Fruit fly (Drosophila melanogaster) whole organism, wandering third instar larva: ENCODE measurements around the gene CG6689.

Experiments used
- Abd-B ChIP-seq: fragments of >200 bp; optimal IDR thresholded peaks from 2 replicates; lab custom pipeline; 2017; ENCODE audit warnings: missing biosample characterization, missing genetic modification characterization
- CG32264 ChIP-seq: fragments of 200-800 bp; sonication (Bioruptor generic); optimal IDR thresholded peaks from 2 replicates; lab custom pipeline; 2016; ENCODE audit warnings: missing biosample characterization, missing genetic modification characterization
- CG9705 ChIP-seq: fragments of 200-800 bp; sonication (Bioruptor generic); optimal IDR thresholded peaks from 2 replicates; lab custom pipeline; 2018; ENCODE audit warnings: missing biosample characterization, mild to moderate bottlenecking, missing genetic modification characterization
- CrebA ChIP-seq: fragments of 200-800 bp; sonication (Bioruptor generic); optimal IDR thresholded peaks from 2 replicates; lab custom pipeline; 2016; ENCODE audit warnings: missing biosample characterization, mild to moderate bottlenecking, missing genetic modification characterization, borderline replicate concordance
- Dfd ChIP-seq: fragments of >200 bp; optimal IDR thresholded peaks from 2 replicates; lab custom pipeline; 2017; ENCODE audit warnings: missing biosample characterization, missing genetic modification characterization
- Dif ChIP-seq: fragments of 200-275, 200-300 bp; sonication (Bioruptor generic); optimal IDR thresholded peaks from 2 replicates; lab custom pipeline; 2018; ENCODE audit warnings: missing biosample characterization, missing genetic modification characterization; ENCODE audit not compliant: partially characterized antibody
- GATAd ChIP-seq: sonication (Bioruptor generic); optimal IDR thresholded peaks from 2 replicates; lab custom pipeline; 2016; ENCODE audit warnings: missing biosample characterization, missing genetic modification characterization
- HLH106 ChIP-seq: fragments of 200-800 bp; optimal IDR thresholded peaks from 3 replicates; lab custom pipeline; 2019; ENCODE audit warnings: missing biosample characterization, mild to moderate bottlenecking, missing genetic modification characterization, moderate library complexity
- Hnf4 ChIP-seq: fragments of 200-800 bp; sonication (Bioruptor generic); optimal IDR thresholded peaks from 2 replicates; lab custom pipeline; 2016; ENCODE audit warnings: missing biosample characterization, mild to moderate bottlenecking, missing genetic modification characterization
- Hr78 ChIP-seq: fragments of >200 bp; optimal IDR thresholded peaks from 2 replicates; lab custom pipeline; 2017; ENCODE audit warnings: missing biosample characterization, missing genetic modification characterization
- Hr83 ChIP-seq: fragments of 200-300 bp; sonication (Bioruptor generic); optimal IDR thresholded peaks from 2 replicates; lab custom pipeline; 2016; ENCODE audit warnings: missing biosample characterization, mild to moderate bottlenecking, missing genetic modification characterization, moderate library complexity; ENCODE audit not compliant: poor library complexity, severe bottlenecking
- Jra ChIP-seq: sonication (Bioruptor generic); optimal IDR thresholded peaks from 2 replicates; lab custom pipeline; 2016; ENCODE audit warnings: missing biosample characterization, missing genetic modification characterization
- Mio ChIP-seq: sonication (Bioruptor generic); optimal IDR thresholded peaks from 2 replicates; lab custom pipeline; 2016; ENCODE audit warnings: missing biosample characterization, missing genetic modification characterization
- Myc ChIP-seq: fragments of >200 bp; optimal IDR thresholded peaks from 2 replicates; lab custom pipeline; 2017
- N ChIP-seq: fragments of >200 bp; optimal IDR thresholded peaks from 2 replicates; lab custom pipeline; 2018; ENCODE audit warnings: missing biosample characterization, missing external identifiers, missing genetic modification characterization
- OdsH ChIP-seq: fragments of 200-800 bp; sonication (Bioruptor generic); optimal IDR thresholded peaks from 2 replicates; lab custom pipeline; 2016; ENCODE audit warnings: missing biosample characterization, mild to moderate bottlenecking, missing genetic modification characterization
- Rel ChIP-seq, 2 experiments: fragments of 200-800 bp; sonication (Bioruptor generic) in 1 of 2; optimal IDR thresholded peaks; 2 replicates in 1 of 2; 3 replicates in 1 of 2; lab custom pipeline; 2016 to 2019; ENCODE audit warnings: mild to moderate bottlenecking in 2 of 2, missing biosample characterization in 2 of 2, missing genetic modification characterization in 2 of 2, moderate library complexity in 1 of 2
- Sp1 ChIP-seq: fragments of 200-800 bp; sonication (Bioruptor generic); optimal IDR thresholded peaks from 3 replicates; lab custom pipeline; 2019; ENCODE audit warnings: missing biosample characterization, mild to moderate bottlenecking, missing genetic modification characterization, moderate library complexity
- Vsx2 ChIP-seq: fragments of 200-300, 225-300 bp; sonication (Bioruptor generic); optimal IDR thresholded peaks from 2 replicates; lab custom pipeline; 2018; ENCODE audit warnings: missing biosample characterization, missing genetic modification characterization; ENCODE audit not compliant: partially characterized antibody
- br ChIP-seq: fragments of 200-800 bp; sonication (Bioruptor generic); optimal IDR thresholded peaks from 2 replicates; lab custom pipeline; 2016; ENCODE audit warnings: missing biosample characterization, missing genetic modification characterization
- brk ChIP-seq: fragments of 200-800 bp; sonication (Bioruptor generic); optimal IDR thresholded peaks from 2 replicates; lab custom pipeline; 2016; ENCODE audit warnings: missing biosample characterization, mild to moderate bottlenecking, missing genetic modification characterization
- dl ChIP-seq, 2 experiments: fragments of 175-275, 200-275 bp in 1 of 2; fragments of 200-275 bp in 1 of 2; sonication (Bioruptor generic); optimal IDR thresholded peaks; lab custom pipeline; 2018; ENCODE audit warnings: mild to moderate bottlenecking in 2 of 2, missing biosample characterization in 2 of 2, missing genetic modification characterization in 2 of 2, moderate library complexity in 2 of 2; ENCODE audit not compliant: partially characterized antibody in 2 of 2, insufficient read depth in 1 of 2
- dmrt93B ChIP-seq: fragments of 200-800 bp; sonication (Bioruptor generic); optimal IDR thresholded peaks from 2 replicates; lab custom pipeline; 2018; ENCODE audit warnings: missing biosample characterization, mild to moderate bottlenecking, missing genetic modification characterization
- dsf ChIP-seq: sonication (Bioruptor generic); optimal IDR thresholded peaks from 2 replicates; lab custom pipeline; 2016; ENCODE audit warnings: missing biosample characterization, missing genetic modification characterization, borderline replicate concordance
- ey ChIP-seq: fragments of 200-800 bp; sonication (Bioruptor generic); optimal IDR thresholded peaks from 2 replicates; lab custom pipeline; 2016; ENCODE audit warnings: missing biosample characterization, missing genetic modification characterization
- foxo ChIP-seq, 2 experiments: fragments of 200-800 bp; sonication (Bioruptor generic); optimal IDR thresholded peaks; 2 replicates in 1 of 2; 3 replicates in 1 of 2; lab custom pipeline; 2016 to 2017; ENCODE audit warnings: missing biosample characterization in 2 of 2, missing genetic modification characterization in 2 of 2
- fru ChIP-seq: fragments of 200-800 bp; sonication (Bioruptor generic); optimal IDR thresholded peaks from 3 replicates; lab custom pipeline; 2016; ENCODE audit warnings: missing biosample characterization, mild to moderate bottlenecking, missing genetic modification characterization
- h ChIP-seq: fragments of 200-800 bp; sonication (Bioruptor generic); optimal IDR thresholded peaks from 3 replicates; lab custom pipeline; 2016; ENCODE audit warnings: missing biosample characterization, mild to moderate bottlenecking, missing genetic modification characterization
- jim ChIP-seq: fragments of 175-275, 200-325 bp; sonication (Bioruptor generic); optimal IDR thresholded peaks from 2 replicates; lab custom pipeline; 2016; ENCODE audit warnings: missing biosample characterization, mild to moderate bottlenecking, missing genetic modification characterization
- lola ChIP-seq: fragments of >200 bp; optimal IDR thresholded peaks from 2 replicates; lab custom pipeline; 2017; ENCODE audit warnings: missing biosample characterization, missing genetic modification characterization
- pan ChIP-seq: fragments of >200 bp; optimal IDR thresholded peaks from 2 replicates; lab custom pipeline; 2017
- psq ChIP-seq: fragments of 200-800 bp; sonication (Bioruptor generic); optimal IDR thresholded peaks from 3 replicates; lab custom pipeline; 2017; ENCODE audit warnings: missing biosample characterization, mild to moderate bottlenecking, missing genetic modification characterization, moderate library complexity
- rgr ChIP-seq: fragments of 200-800 bp; sonication (Bioruptor generic); optimal IDR thresholded peaks from 3 replicates; lab custom pipeline; 2016; ENCODE audit warnings: missing biosample characterization, mild to moderate bottlenecking, missing genetic modification characterization
- sage ChIP-seq: fragments of 200-800 bp; sonication (Bioruptor generic); optimal IDR thresholded peaks from 2 replicates; lab custom pipeline; 2016; ENCODE audit warnings: missing biosample characterization, mild to moderate bottlenecking, missing genetic modification characterization
- sv ChIP-seq: fragments of 200-800 bp; sonication (Bioruptor generic); optimal IDR thresholded peaks from 3 replicates; lab custom pipeline; 2016; ENCODE audit warnings: missing biosample characterization, missing genetic modification characterization
- tai ChIP-seq: sonication (Bioruptor generic); optimal IDR thresholded peaks from 2 replicates; lab custom pipeline; 2016; ENCODE audit warnings: missing biosample characterization, missing genetic modification characterization
- usp ChIP-seq: fragments of >200 bp; optimal IDR thresholded peaks from 2 replicates; lab custom pipeline; 2017; ENCODE audit warnings: missing biosample characterization, missing genetic modification characterization
- woc ChIP-seq: sonication (Bioruptor generic); optimal IDR thresholded peaks from 2 replicates; lab custom pipeline; 2016; ENCODE audit warnings: missing biosample characterization, mild to moderate bottlenecking, missing genetic modification characterization

The CG6689 gene

DNA sequence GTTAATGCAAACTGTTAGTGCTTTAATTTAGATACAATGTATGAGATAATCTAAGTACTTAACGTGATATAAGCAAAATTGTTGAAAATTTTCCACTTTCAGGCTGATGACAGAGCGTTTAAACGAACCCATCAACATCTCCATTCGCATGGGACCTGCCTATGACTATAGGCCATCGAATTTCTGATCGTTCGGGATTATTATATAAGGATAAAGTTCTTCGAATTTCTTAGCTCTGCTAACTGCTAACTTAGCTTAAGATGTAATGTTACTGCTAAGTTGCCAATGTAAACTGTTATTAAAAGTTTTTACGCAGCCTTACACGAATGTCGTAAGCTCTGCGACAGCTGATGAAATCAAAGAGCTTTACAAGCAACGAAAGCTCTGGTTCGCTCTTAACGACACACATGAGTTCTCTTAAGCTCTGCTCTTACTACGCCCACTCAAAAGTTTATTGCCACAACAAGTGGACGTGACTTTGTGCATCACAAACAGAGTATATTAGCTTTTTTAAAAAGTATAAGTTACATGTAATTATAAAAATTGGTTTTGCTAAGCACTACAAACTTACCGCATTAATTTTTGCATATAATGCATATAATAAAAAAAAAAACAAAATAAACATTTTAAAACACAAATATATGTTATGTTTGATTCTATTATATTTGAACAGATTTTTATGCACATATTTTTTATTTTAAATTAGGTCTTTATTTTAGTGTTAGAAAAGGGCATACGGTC, 23.0 kb downstream of the CG6689 start:
- TF ChIP-seq rgr (GFP tag; lab: Kevin White, UChicago) (peak; percentile 94), usp (GFP tag; lab: Kevin White, UChicago) (no peak), dl (GFP tag; optimal IDR thresholded peaks at IDR 0.05; lab: Kevin White, UChicago; ENCODE audit: insufficient read depth in 1 of 2, partially characterized antibody in 2 of 2) (no peak), Myc (lab: Kevin White, UChicago) (no peak), CG9705 (GFP tag; lab: Kevin White, UChicago) (peak; percentile 94), CrebA (GFP tag; lab: Kevin White, UChicago) (no peak), h (peak; percentile 95), CG32264 (no peak), N (no peak), Hnf4 (peak; percentile 72), pan (lab: Kevin White, UChicago) (no peak), jim (GFP tag; lab: Kevin White, UChicago) (no peak), dmrt93B (GFP tag; lab: Kevin White, UChicago) (peak; percentile 98), Hr78 (GFP tag; lab: Kevin White, UChicago) (no peak), sv (peak; percentile 95), Sp1 (peak; percentile 99), Hr83 (GFP tag; lab: Kevin White, UChicago) (no peak), GATAd (peak; percentile 64), Vsx2 (GFP tag; lab: Kevin White, UChicago) (no peak), foxo (GFP tag; optimal IDR thresholded peaks at IDR 0.05; lab: Kevin White, UChicago) (peak in 1 of 2 experiments; percentile 96), brk (GFP tag; lab: Kevin White, UChicago) (peak; percentile 88), Jra (no peak), woc (GFP tag; lab: Kevin White, UChicago) (peak; percentile 92), HLH106 (tag; lab: Kevin White, UChicago) (peak; percentile 95), OdsH (GFP tag; lab: Kevin White, UChicago) (peak; percentile 96), br (GFP tag; lab: Kevin White, UChicago) (peak; percentile 90), Abd-B (GFP tag; lab: Kevin White, UChicago) (no peak), tai (peak; percentile 73), Dif (GFP tag; lab: Kevin White, UChicago) (peak; percentile 4), Mio (GFP tag; lab: Kevin White, UChicago) (no peak), lola (GFP tag; lab: Kevin White, UChicago) (no peak), dsf (GFP tag; lab: Kevin White, UChicago) (peak; percentile 80), sage (GFP tag; lab: Kevin White, UChicago) (peak; percentile 72), fru (GFP tag; lab: Kevin White, UChicago) (peak; percentile 96), Dfd (GFP tag; lab: Kevin White, UChicago) (peak; percentile 99), ey (GFP tag; lab: Kevin White, UChicago) (peak; percentile 90), Rel (GFP tag; optimal IDR thresholded peaks at IDR 0.05; lab: Kevin White, UChicago) (peak; percentile 73), Rel (tag; optimal IDR thresholded peaks at IDR 0.05; lab: Kevin White, UChicago) (peak; percentile 65), psq (GFP tag; lab: Kevin White, UChicago) (peak; percentile 98)

- TF ChIP-seq dl (GFP tag; optimal IDR thresholded peaks at IDR 0.05; lab: Kevin White, UChicago; ENCODE audit: insufficient read depth in 1 of 2, partially characterized antibody in 2 of 2) (no peak), sv (no peak), dsf (GFP tag; lab: Kevin White, UChicago) (no peak), foxo (GFP tag; optimal IDR thresholded peaks at IDR 0.05; lab: Kevin White, UChicago) (no peak), CrebA (GFP tag; lab: Kevin White, UChicago) (no peak), Hr83 (GFP tag; lab: Kevin White, UChicago) (no peak), GATAd (no peak)
These were observed 24.1 kb downstream of the CG6689 start, which contains the start of gene CG18577 for dm6 chr3R:11195792-11196191. Gene CG18577, plus strand, starts transcription at chr3R:11196092.
